Fruit fly (Drosophila melanogaster) whole organism, embryonic: ENCODE measurements around the gene Mdr65.

ENCODE experiments used
- Bdp1 ChIP-seq: fragments of 200-800 bp; sonication (Bioruptor generic); optimal IDR thresholded peaks from 3 replicates; lab custom pipeline; 2016; ENCODE audit warnings: missing biosample characterization, missing genetic modification characterization
- Bgb ChIP-seq: fragments of 200-800 bp; sonication (Bioruptor generic); IDR thresholded peaks from 2 replicates; pipeline ENCODE4 v1.3.6; 2022; ENCODE audit warnings: missing biosample characterization, missing genetic modification characterization; ENCODE audit not compliant: partially characterized antibody
- CG10431 ChIP-seq: fragments of 200-800 bp; sonication (Bioruptor generic); optimal IDR thresholded peaks from 3 replicates; lab custom pipeline; 2018; ENCODE audit warnings: missing biosample characterization, mild to moderate bottlenecking, missing genetic modification characterization
- CG10979 ChIP-seq: fragments of 200-800 bp; sonication (Bioruptor generic); optimal IDR thresholded peaks from 2 replicates; lab custom pipeline; 2018; ENCODE audit warnings: missing biosample characterization, mild to moderate bottlenecking, missing genetic modification characterization, moderate library complexity
- CG11085 ChIP-seq: fragments of 200-800 bp; sonication (Bioruptor generic); IDR thresholded peaks from 2 replicates; pipeline ENCODE4 v1.3.6; 2022; ENCODE audit warnings: missing biosample characterization, missing genetic modification characterization
- CG11398 ChIP-seq: fragments of 200-800 bp; sonication (Bioruptor generic); optimal IDR thresholded peaks from 2 replicates; lab custom pipeline; 2016; ENCODE audit warnings: missing biosample characterization, missing genetic modification characterization
- CG11456 ChIP-seq: fragments of 200-800 bp; sonication (Bioruptor generic); IDR thresholded peaks from 3 replicates; pipeline ENCODE4 v1.3.6; 2022; ENCODE audit warnings: missing biosample characterization, missing genetic modification characterization
- CG11723 ChIP-seq: fragments of 200-800 bp; sonication (Bioruptor generic); optimal IDR thresholded peaks from 2 replicates; lab custom pipeline; 2017; ENCODE audit warnings: missing biosample characterization, mild to moderate bottlenecking, missing genetic modification characterization
- CG12659 ChIP-seq: fragments of 200-800 bp; sonication (Bioruptor generic); optimal IDR thresholded peaks from 3 replicates; lab custom pipeline; 2017; ENCODE audit warnings: mild to moderate bottlenecking, missing biosample characterization, missing genetic modification reagents, missing genetic modification characterization
- CG13894 ChIP-seq: fragments of 200-800 bp; sonication (Bioruptor generic); optimal IDR thresholded peaks from 3 replicates; lab custom pipeline; 2018; ENCODE audit warnings: missing biosample characterization, mild to moderate bottlenecking, missing genetic modification characterization, moderate library complexity
- CG15269 ChIP-seq: fragments of 200-800 bp; sonication (Bioruptor generic); optimal IDR thresholded peaks from 2 replicates; lab custom pipeline; 2018; ENCODE audit warnings: missing biosample characterization, mild to moderate bottlenecking, missing genetic modification characterization, moderate library complexity
- CG15696 ChIP-seq: fragments of 200-800 bp; sonication (Bioruptor generic); optimal IDR thresholded peaks from 2 replicates; lab custom pipeline; 2019; ENCODE audit warnings: missing biosample characterization, mild to moderate bottlenecking, missing genetic modification characterization, moderate library complexity
- CG17361 ChIP-seq: fragments of 200-800 bp; sonication (Bioruptor generic); IDR thresholded peaks from 3 replicates; pipeline ENCODE4 v1.3.6; 2022; ENCODE audit warnings: missing biosample characterization, missing genetic modification characterization
- CG17802 ChIP-seq: fragments of 200-800 bp; sonication (Bioruptor generic); optimal IDR thresholded peaks from 2 replicates; lab custom pipeline; 2018; ENCODE audit warnings: missing biosample characterization, mild to moderate bottlenecking, missing genetic modification characterization, moderate library complexity
- CG2712 ChIP-seq: fragments of 200-800 bp; optimal IDR thresholded peaks from 3 replicates; lab custom pipeline; 2019; ENCODE audit warnings: missing biosample characterization, mild to moderate bottlenecking, missing genetic modification characterization, moderate library complexity
- CG33213 ChIP-seq: fragments of 200-800 bp; sonication (Bioruptor generic); optimal IDR thresholded peaks from 3 replicates; lab custom pipeline; 2016; ENCODE audit warnings: missing biosample characterization, missing genetic modification characterization
- CG4360 ChIP-seq: fragments of 200-800 bp; sonication (Bioruptor generic); IDR thresholded peaks from 2 replicates; pipeline ENCODE4 v1.3.6; 2022; ENCODE audit warnings: missing biosample characterization, missing genetic modification characterization
- CG4820 ChIP-seq: fragments of 200-800 bp; sonication (Bioruptor generic); optimal IDR thresholded peaks from 3 replicates; lab custom pipeline; 2016; ENCODE audit warnings: missing biosample characterization, missing genetic modification characterization
- CG5180 ChIP-seq: fragments of 200-800 bp; sonication (Bioruptor generic); optimal IDR thresholded peaks from 3 replicates; lab custom pipeline; 2017; ENCODE audit warnings: missing biosample characterization, missing genetic modification characterization, mild to moderate bottlenecking, moderate library complexity, missing genetic modification reagents
- CG6254 ChIP-seq: fragments of 200-800 bp; sonication (Bioruptor generic); optimal IDR thresholded peaks from 3 replicates; lab custom pipeline; 2017; ENCODE audit warnings: mild to moderate bottlenecking, missing biosample characterization, missing genetic modification reagents, missing genetic modification characterization
- CG6689 ChIP-seq: fragments of 200-800 bp; sonication (Bioruptor generic); IDR thresholded peaks from 2 replicates; pipeline ENCODE4 v1.3.6; 2022; ENCODE audit warnings: missing biosample characterization, missing genetic modification characterization
- CG9215 ChIP-seq: fragments of 200-800 bp; sonication (Bioruptor generic); IDR thresholded peaks from 2 replicates; pipeline ENCODE4 v1.3.6; 2022; ENCODE audit warnings: missing biosample characterization, missing genetic modification characterization
- CkIIα-i1 ChIP-seq: fragments of 200-800 bp; sonication (Bioruptor generic); IDR thresholded peaks from 2 replicates; pipeline ENCODE4 v1.3.6; 2022; ENCODE audit warnings: missing biosample characterization, missing genetic modification characterization
- CoRest ChIP-seq: fragments of 200-800 bp; sonication (Bioruptor generic); optimal IDR thresholded peaks from 3 replicates; lab custom pipeline; 2018; ENCODE audit warnings: missing biosample characterization, mild to moderate bottlenecking, missing genetic modification characterization, moderate library complexity
- Dbx ChIP-seq: fragments of 200-800 bp; sonication (Bioruptor generic); IDR thresholded peaks from 3 replicates; pipeline ENCODE4 v1.3.6; 2022; ENCODE audit warnings: missing biosample characterization, missing genetic modification characterization
- H15 ChIP-seq: fragments of 200-800 bp; sonication (Bioruptor generic); IDR thresholded peaks from 3 replicates; pipeline ENCODE4 v1.3.6; 2022; ENCODE audit warnings: missing biosample characterization, missing genetic modification characterization
- H2.0 ChIP-seq: fragments of 200-800 bp; sonication (Bioruptor generic); IDR thresholded peaks from 2 replicates; pipeline ENCODE4 v1.3.6; 2022; ENCODE audit warnings: missing biosample characterization, missing genetic modification characterization
- Hand ChIP-seq: fragments of 200-800 bp; sonication (Bioruptor generic); optimal IDR thresholded peaks from 2 replicates; lab custom pipeline; 2017; ENCODE audit warnings: mild to moderate bottlenecking, missing biosample characterization, missing genetic modification reagents, missing genetic modification characterization
- Hmr ChIP-seq: fragments of 200-800 bp; sonication (Bioruptor generic); optimal IDR thresholded peaks from 3 replicates; lab custom pipeline; 2017; ENCODE audit warnings: mild to moderate bottlenecking, missing biosample characterization, missing genetic modification reagents, missing genetic modification characterization
- NC2β ChIP-seq: fragments of 200-800 bp; sonication (Bioruptor generic); optimal IDR thresholded peaks from 2 replicates; lab custom pipeline; 2016; ENCODE audit warnings: missing biosample characterization, missing genetic modification characterization
- Nf-YC ChIP-seq: fragments of 200-800 bp; optimal IDR thresholded peaks from 3 replicates; lab custom pipeline; 2019; ENCODE audit warnings: missing biosample characterization, mild to moderate bottlenecking, missing genetic modification characterization, moderate library complexity
- Sox100B ChIP-seq: fragments of 200-800 bp; sonication (Bioruptor generic); optimal IDR thresholded peaks from 3 replicates; lab custom pipeline; 2018; ENCODE audit warnings: missing biosample characterization, mild to moderate bottlenecking, missing genetic modification characterization
- aop ChIP-seq: fragments of 200-800 bp; sonication (Bioruptor generic); IDR thresholded peaks from 2 replicates; pipeline ENCODE4 v1.3.6; 2022; ENCODE audit warnings: missing biosample characterization, missing genetic modification characterization
- cg ChIP-seq: fragments of 200-800 bp; sonication (Bioruptor generic); optimal IDR thresholded peaks from 3 replicates; lab custom pipeline; 2019; ENCODE audit warnings: missing biosample characterization, mild to moderate bottlenecking, missing genetic modification characterization, moderate library complexity
- chm ChIP-seq: fragments of 200-800 bp; sonication (Bioruptor generic); IDR thresholded peaks from 2 replicates; pipeline ENCODE4 v1.3.6; 2022; ENCODE audit warnings: missing biosample characterization, missing genetic modification characterization
- esg ChIP-seq: fragments of 200-800 bp; sonication (Bioruptor generic); conservative IDR thresholded peaks from 2 replicates; pipeline ENCODE4 v1.3.6; 2022; ENCODE audit warnings: missing biosample characterization, missing genetic modification characterization
- gro ChIP-seq: fragments of 200-800 bp; sonication (Bioruptor generic); optimal IDR thresholded peaks from 2 replicates; lab custom pipeline; 2016; ENCODE audit warnings: missing biosample characterization, missing genetic modification characterization
- gsb-n ChIP-seq: fragments of 200-800 bp; sonication (Bioruptor generic); optimal IDR thresholded peaks from 3 replicates; lab custom pipeline; 2018; ENCODE audit warnings: missing biosample characterization, mild to moderate bottlenecking, missing genetic modification characterization
- hkb ChIP-seq, 2 experiments: fragments of 200-800 bp in 1 of 2; fragments of >200 bp in 1 of 2; sonication (Bioruptor generic) in 1 of 2; IDR thresholded peaks in 1 of 2; optimal IDR thresholded peaks in 1 of 2; 2 replicates each; pipeline versions ENCODE4 v1.3.6 to Lab custom; 2017 to 2022; ENCODE audit warnings: missing biosample characterization in 1 of 2, missing genetic modification characterization in 1 of 2
- hth ChIP-seq: fragments of >200 bp; optimal IDR thresholded peaks from 2 replicates; lab custom pipeline; 2017; ENCODE audit warnings: inconsistent platforms
- nom ChIP-seq: fragments of 200-800 bp; sonication (Bioruptor generic); optimal IDR thresholded peaks from 2 replicates; lab custom pipeline; 2017; ENCODE audit warnings: missing biosample characterization, missing genetic modification characterization, mild to moderate bottlenecking, moderate library complexity, missing genetic modification reagents
- p53 ChIP-seq: fragments of 200-800 bp; sonication (Bioruptor generic); optimal IDR thresholded peaks from 2 replicates; lab custom pipeline; 2016; ENCODE audit warnings: missing biosample characterization, missing genetic modification characterization
- pho ChIP-seq: fragments of 200-800 bp; sonication (Bioruptor generic); optimal IDR thresholded peaks from 2 replicates; lab custom pipeline; 2016; ENCODE audit warnings: missing biosample characterization, missing genetic modification characterization
- sc ChIP-seq, 3 experiments: fragments of >200 bp in 2 of 3; fragments of 200-800 bp in 1 of 3; sonication (Bioruptor generic) in 1 of 3; optimal IDR thresholded peaks; 2 replicates in 2 of 3; 3 replicates in 1 of 3; lab custom pipeline; 2017; ENCODE audit warnings: mild to moderate bottlenecking in 1 of 3, missing biosample characterization in 1 of 3, missing genetic modification characterization in 1 of 3, missing genetic modification reagents in 1 of 3
- sim ChIP-seq: fragments of 200-800 bp; sonication (Bioruptor generic); IDR thresholded peaks from 2 replicates; pipeline ENCODE4 v1.3.6; 2022; ENCODE audit warnings: missing biosample characterization, missing genetic modification characterization
- ssp ChIP-seq: fragments of 200-800 bp; sonication (Bioruptor generic); IDR thresholded peaks from 2 replicates; pipeline ENCODE4 v1.3.6; 2022; ENCODE audit warnings: missing biosample characterization, missing genetic modification characterization
- stwl ChIP-seq: fragments of 200-800 bp; sonication (Bioruptor generic); optimal IDR thresholded peaks from 3 replicates; lab custom pipeline; 2018; ENCODE audit warnings: missing biosample characterization, mild to moderate bottlenecking, missing genetic modification characterization, moderate library complexity
- tap ChIP-seq: fragments of 200-800 bp; optimal IDR thresholded peaks from 3 replicates; lab custom pipeline; 2019; ENCODE audit warnings: missing biosample characterization, mild to moderate bottlenecking, missing genetic modification characterization, moderate library complexity
- tna ChIP-seq: fragments of 200-800 bp; sonication (Bioruptor generic); IDR thresholded peaks from 2 replicates; pipeline ENCODE4 v1.3.6; 2022; ENCODE audit warnings: missing biosample characterization, missing genetic modification characterization; ENCODE audit not compliant: partially characterized antibody
- usp ChIP-seq: fragments of >200 bp; optimal IDR thresholded peaks from 2 replicates; lab custom pipeline; 2017; ENCODE audit warnings: missing biosample characterization, missing genetic modification characterization
- yki ChIP-seq: fragments of >200 bp; optimal IDR thresholded peaks from 3 replicates; lab custom pipeline; 2018

Gene Mdr65

DNA sequence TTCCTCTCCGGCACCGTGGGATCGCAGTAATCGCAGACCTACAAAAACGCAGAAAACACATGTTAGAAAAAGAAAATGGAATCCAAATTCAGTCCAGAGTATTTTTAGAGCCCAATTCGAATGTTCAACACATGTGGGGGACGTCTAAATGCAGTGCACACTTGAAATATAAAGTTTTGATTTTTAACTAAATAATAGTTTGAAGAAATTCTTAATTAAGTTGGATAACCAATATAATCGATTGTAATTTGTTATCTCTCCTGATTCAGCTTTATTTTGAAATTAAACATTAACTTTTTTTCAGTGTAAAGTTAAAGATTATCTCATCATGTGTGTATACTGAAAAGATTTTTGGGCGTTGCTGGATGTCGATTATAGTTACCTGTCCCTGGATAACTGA, 28.3 kb downstream of the Mdr65 start (continued):
- TF ChIP-seq cg (GFP tag; lab: Kevin White, UChicago) (no peak), gsb-n (tag; lab: Kevin White, UChicago) (peak; percentile 84), sim (GFP tag; lab: Robert Waterston, UW) (peak; percentile 47; the same call in 1 of the 2 replicates), ssp (GFP tag; lab: Robert Waterston, UW) (peak; percentile 44; the same call in 1 of the 2 replicates), CG6689 (peak; percentile 75), tap (tag; lab: Kevin White, UChicago) (peak; percentile 78), Hand (GFP tag; lab: Kevin White, UChicago) (no peak), Dbx (GFP tag; lab: Robert Waterston, UW) (no peak), Hmr (GFP tag; lab: Kevin White, UChicago) (no peak), hth (lab: Kevin White, UChicago) (no peak), CG10431 (GFP tag; lab: Kevin White, UChicago) (no peak), NC2β (GFP tag; lab: Kevin White, UChicago) (no peak), Sox100B (GFP tag; lab: Kevin White, UChicago) (peak; percentile 67), CG11085 (no peak), CG12659 (GFP tag; lab: Kevin White, UChicago) (peak; percentile 41), CkIIα-i1 (GFP tag; lab: Robert Waterston, UW) (no peak), aop (GFP tag; lab: Robert Waterston, UW) (no peak), hkb (optimal IDR thresholded peaks at IDR 0.05; lab: Kevin White, UChicago) (no peak), hkb (GFP tag; IDR thresholded peaks at IDR 0.05; lab: Robert Waterston, UW) (peak; percentile 53; the same call in 1 of the 2 replicates), Nf-YC (tag; lab: Kevin White, UChicago) (no peak), nom (GFP tag; lab: Kevin White, UChicago) (no peak), CG17802 (tag; lab: Kevin White, UChicago) (peak; percentile 16), CG6254 (GFP tag; lab: Kevin White, UChicago) (peak; percentile 50), H15 (GFP tag; lab: Robert Waterston, UW) (0 out of 3 replicates have a peak, but pooled peaks have one; percentile 21), pho (GFP tag; lab: Kevin White, UChicago) (no peak), CG11398 (GFP tag; lab: Kevin White, UChicago) (no peak), yki (lab: Kevin White, UChicago) (no peak), CG15269 (tag; lab: Kevin White, UChicago) (peak; percentile 60), chm (GFP tag; lab: Robert Waterston, UW) (peak; percentile 60), sc (optimal IDR thresholded peaks at IDR 0.05; lab: Kevin White, UChicago) (no peak), sc (GFP tag; optimal IDR thresholded peaks at IDR 0.05; lab: Kevin White, UChicago) (peak; percentile 56), usp (no peak), Bdp1 (no peak), CG9215 (GFP tag; lab: Robert Waterston, UW) (no peak), CG4820 (GFP tag; lab: Kevin White, UChicago) (peak; percentile 72), CG11723 (peak; percentile 17), CG2712 (tag; lab: Kevin White, UChicago) (peak; percentile 92), Bgb (GFP tag; lab: Robert Waterston, UW) (no peak), CG13894 (tag; lab: Kevin White, UChicago) (no peak), CG17361 (GFP tag; lab: Robert Waterston, UW) (peak; percentile 82), CG15696 (tag; lab: Kevin White, UChicago) (peak; percentile 55), CG5180 (GFP tag; lab: Kevin White, UChicago) (no peak), tna (no peak), CG4360 (GFP tag; lab: Robert Waterston, UW) (peak; percentile 33), CG11456 (no peak), p53 (no peak), gro (GFP tag; lab: Kevin White, UChicago) (no peak), CG10979 (tag; lab: Kevin White, UChicago) (peak; percentile 89), stwl (tag; lab: Kevin White, UChicago) (no peak), H2.0 (GFP tag; lab: Robert Waterston, UW) (peak; percentile 66), esg (peak; percentile 66), CoRest (tag; lab: Kevin White, UChicago) (peak; percentile 72), CG33213 (GFP tag; lab: Kevin White, UChicago) (no peak)
